Worm (Caenorhabditis elegans) whole organism, mixed stage, embryonic: ENCODE measurements around the gene K02D10.4.

Experiments
- elt-3 ChIP-seq: fragments of 150-350 bp; optimal IDR thresholded peaks from 2 replicates; lab custom pipeline; 2014; ENCODE audit warnings: missing biosample characterization, missing genetic modification characterization
- flh-1 ChIP-seq: fragments of 200-800 bp; sonication (Bioruptor generic); optimal IDR thresholded peaks from 2 replicates; lab custom pipeline; 2018; ENCODE audit warnings: mild to moderate bottlenecking, missing genetic modification characterization, moderate library complexity, missing compliant biosample characterization
- lin-13 ChIP-seq: fragments of 150-350 bp; optimal IDR thresholded peaks from 2 replicates; lab custom pipeline; 2014; ENCODE audit warnings: missing biosample characterization, missing genetic modification characterization
- unc-120 ChIP-seq: sonication (generic microtip); optimal IDR thresholded peaks from 2 replicates; lab custom pipeline; 2017; ENCODE audit warnings: missing genetic modification characterization, missing compliant biosample characterization; ENCODE audit not compliant: poor library complexity, severe bottlenecking
- unc-62 ChIP-seq: fragments of 150-350 bp; optimal IDR thresholded peaks from 2 replicates; lab custom pipeline; 2014; ENCODE audit warnings: missing biosample characterization, missing genetic modification reagents, missing genetic modification characterization

- peak; percentile 64 for TF ChIP-seq unc-120 (tag; lab: Kevin White, UChicago)
- no peak for TF ChIP-seq elt-3
- peak; percentile 37 for TF ChIP-seq lin-13 (tag; lab: Kevin White, UChicago)
- TF ChIP-seq unc-62 (GFP tag; lab: Kevin White, UChicago) = no peak
- TF ChIP-seq flh-1 (GFP tag; lab: Kevin White, UChicago) = peak; percentile 43
These were observed 11.9 kb downstream of the K02D10.4 start, which contains the start of gene mtss-1 for ce11 chrIII:8767889-8768361.
